Worm (Caenorhabditis elegans) whole organism, L2 larva: ENCODE data around the gene fbxa-210.

Experiments used
- F13H6.1 ChIP-seq: sonication (generic microtip); optimal IDR thresholded peaks from 2 replicates; lab custom pipeline; 2016; ENCODE audit warnings: missing genetic modification characterization, missing compliant biosample characterization
- R02D3.7 ChIP-seq: fragments of 150-350 bp; optimal IDR thresholded peaks from 2 replicates; lab custom pipeline; 2014; ENCODE audit warnings: missing biosample characterization, missing genetic modification characterization
- ZK546.5 ChIP-seq: sonication (generic microtip); optimal IDR thresholded peaks from 2 replicates; lab custom pipeline; 2017; ENCODE audit warnings: missing biosample characterization, missing genetic modification characterization
- aly-2 ChIP-seq: fragments of 150-350 bp; optimal IDR thresholded peaks from 2 replicates; lab custom pipeline; 2014; ENCODE audit warnings: missing biosample characterization, missing genetic modification characterization
- ama-1 ChIP-seq: fragments of 150-350 bp; optimal IDR thresholded peaks from 2 replicates; lab custom pipeline; 2018; ENCODE audit warnings: inconsistent platforms
- blmp-1 ChIP-seq: sonication (generic microtip); optimal IDR thresholded peaks from 2 replicates; lab custom pipeline; 2017; ENCODE audit warnings: missing genetic modification characterization, mild to moderate bottlenecking, missing compliant biosample characterization, antibody characterized with exemption, moderate library complexity; ENCODE audit not compliant: insufficient read depth
- ceh-16 ChIP-seq: fragments of 150-350 bp; optimal IDR thresholded peaks from 2 replicates; lab custom pipeline; 2014; ENCODE audit warnings: missing biosample characterization, missing genetic modification characterization
- ceh-82 ChIP-seq: fragments of 150-350 bp; optimal IDR thresholded peaks from 2 replicates; lab custom pipeline; 2014; ENCODE audit warnings: missing biosample characterization, missing genetic modification characterization
- dmd-4 ChIP-seq: sonication (generic microtip); optimal IDR thresholded peaks from 2 replicates; lab custom pipeline; 2017; ENCODE audit warnings: missing biosample characterization, missing genetic modification characterization
- egl-27 ChIP-seq: sonication (generic microtip); optimal IDR thresholded peaks from 3 replicates; lab custom pipeline; 2017; ENCODE audit warnings: missing biosample characterization, missing genetic modification reagents, missing genetic modification characterization
- elt-1 ChIP-seq: fragments of 150-350 bp; optimal IDR thresholded peaks from 2 replicates; lab custom pipeline; 2014; ENCODE audit warnings: missing biosample characterization, missing genetic modification characterization
- elt-3 ChIP-seq: sonication (generic microtip); optimal IDR thresholded peaks from 2 replicates; lab custom pipeline; 2017; ENCODE audit warnings: missing biosample characterization, missing genetic modification characterization
- fos-1 ChIP-seq: fragments of 150-350 bp; optimal IDR thresholded peaks from 2 replicates; lab custom pipeline; 2014; ENCODE audit warnings: missing biosample characterization, missing genetic modification characterization
- gmeb-1 ChIP-seq: fragments of 150-350 bp; optimal IDR thresholded peaks from 2 replicates; lab custom pipeline; 2014; ENCODE audit warnings: missing biosample characterization, missing genetic modification characterization
- lin-11 ChIP-seq: fragments of 150-350 bp; sonication (generic microtip); optimal IDR thresholded peaks from 2 replicates; lab custom pipeline; 2014; ENCODE audit warnings: missing biosample characterization, missing genetic modification characterization, inconsistent platforms, mixed read lengths
- mab-5 ChIP-seq: fragments of 150-350 bp; optimal IDR thresholded peaks from 2 replicates; lab custom pipeline; 2014; ENCODE audit warnings: missing biosample characterization, missing genetic modification characterization
- mbf-1 ChIP-seq: sonication (generic microtip); optimal IDR thresholded peaks from 2 replicates; lab custom pipeline; 2017; ENCODE audit warnings: missing biosample characterization, missing genetic modification characterization
- mdl-1 ChIP-seq, 2 experiments: fragments of 150-350 bp in 1 of 2; sonication (generic microtip) in 1 of 2; optimal IDR thresholded peaks; 2 replicates each; lab custom pipeline; 2017; ENCODE audit warnings: missing biosample characterization in 2 of 2, missing genetic modification characterization in 2 of 2
- nhr-11 ChIP-seq: fragments of 150-350 bp; optimal IDR thresholded peaks from 2 replicates; lab custom pipeline; 2014; ENCODE audit warnings: missing biosample characterization, missing genetic modification characterization
- nhr-12 ChIP-seq: fragments of 150-350 bp; optimal IDR thresholded peaks from 2 replicates; lab custom pipeline; 2014; ENCODE audit warnings: missing biosample characterization, missing genetic modification characterization
- nhr-129 ChIP-seq: fragments of 150-350 bp; optimal IDR thresholded peaks from 2 replicates; lab custom pipeline; 2014; ENCODE audit warnings: missing biosample characterization, missing genetic modification characterization
- nhr-21 ChIP-seq: fragments of 150-350 bp; optimal IDR thresholded peaks from 2 replicates; lab custom pipeline; 2014; ENCODE audit warnings: missing biosample characterization, missing genetic modification characterization
- nhr-23 ChIP-seq: fragments of 150-350 bp; optimal IDR thresholded peaks from 2 replicates; lab custom pipeline; 2014; ENCODE audit warnings: missing biosample characterization, missing genetic modification reagents, missing genetic modification characterization
- nhr-237 ChIP-seq: fragments of 150-350 bp; optimal IDR thresholded peaks from 2 replicates; lab custom pipeline; 2014; ENCODE audit warnings: missing biosample characterization, missing genetic modification characterization
- nhr-25 ChIP-seq: fragments of 150-350 bp; sonication (generic microtip); optimal IDR thresholded peaks from 3 replicates; lab custom pipeline; 2014; ENCODE audit warnings: missing biosample characterization, missing genetic modification characterization
- nhr-6 ChIP-seq: fragments of 150-350 bp; optimal IDR thresholded peaks from 2 replicates; lab custom pipeline; 2014; ENCODE audit warnings: missing biosample characterization, missing genetic modification characterization
- nhr-77 ChIP-seq: fragments of 150-350 bp; optimal IDR thresholded peaks from 2 replicates; lab custom pipeline; 2014; ENCODE audit warnings: missing biosample characterization, missing genetic modification characterization
- peb-1 ChIP-seq: fragments of 150-350 bp; optimal IDR thresholded peaks from 2 replicates; lab custom pipeline; 2014; ENCODE audit warnings: missing biosample characterization, missing genetic modification characterization
- sem-4 ChIP-seq: fragments of 150-350 bp; optimal IDR thresholded peaks from 2 replicates; lab custom pipeline; 2014; ENCODE audit warnings: missing biosample characterization, missing genetic modification reagents, missing genetic modification characterization
- skn-1 ChIP-seq: sonication (generic microtip); optimal IDR thresholded peaks from 2 replicates; lab custom pipeline; 2017; ENCODE audit warnings: missing biosample characterization, missing genetic modification characterization
- sma-3 ChIP-seq: sonication (generic microtip); optimal IDR thresholded peaks from 2 replicates; lab custom pipeline; 2016; ENCODE audit warnings: missing genetic modification reagents, missing genetic modification characterization, missing compliant biosample characterization
- sma-9 ChIP-seq, 2 experiments: fragments of 150-350 bp in 1 of 2; sonication (generic microtip) in 1 of 2; optimal IDR thresholded peaks; 2 replicates each; lab custom pipeline; 2014 to 2016; ENCODE audit warnings: missing genetic modification characterization in 2 of 2, mild to moderate bottlenecking in 1 of 2, missing biosample characterization in 1 of 2, missing compliant biosample characterization in 1 of 2, missing genetic modification reagents in 1 of 2, moderate library complexity in 1 of 2
- snpc-4 ChIP-seq: fragments of 150-350 bp; optimal IDR thresholded peaks from 2 replicates; lab custom pipeline; 2014; ENCODE audit warnings: missing biosample characterization, missing genetic modification characterization
- unc-39 ChIP-seq: fragments of 150-350 bp; optimal IDR thresholded peaks from 2 replicates; lab custom pipeline; 2014; ENCODE audit warnings: missing biosample characterization, missing genetic modification characterization
- unc-55 ChIP-seq: fragments of 150-350 bp; sonication (generic microtip); optimal IDR thresholded peaks from 3 replicates; lab custom pipeline; 2014; ENCODE audit warnings: missing biosample characterization, missing genetic modification reagents, missing genetic modification characterization
- unc-62 ChIP-seq: fragments of 150-350 bp; optimal IDR thresholded peaks from 2 replicates; lab custom pipeline; 2014; ENCODE audit warnings: missing biosample characterization, missing genetic modification reagents, missing genetic modification characterization
- zag-1 ChIP-seq: fragments of 150-350 bp; optimal IDR thresholded peaks from 2 replicates; lab custom pipeline; 2014; ENCODE audit warnings: missing biosample characterization, missing genetic modification characterization
- ztf-1 ChIP-seq: fragments of 200-800 bp; sonication (Bioruptor generic); conservative IDR thresholded peaks from 2 replicates; pipeline ENCODE4 v1.3.6; 2022; ENCODE audit warnings: missing genetic modification characterization, missing compliant biosample characterization
- ztf-11 ChIP-seq: sonication (generic microtip); optimal IDR thresholded peaks from 2 replicates; lab custom pipeline; 2017; ENCODE audit warnings: missing biosample characterization, missing genetic modification characterization
- ztf-4 ChIP-seq: fragments of 150-350 bp; optimal IDR thresholded peaks from 2 replicates; lab custom pipeline; 2014; ENCODE audit warnings: missing biosample characterization, missing genetic modification characterization

fbxa-210 gene

ce11 chrV:18107969-18108368, 17.2 kb upstream of the fbxa-210 start, which contains the start of gene Y37H2A.1:
Gene Y37H2A.1, plus strand, starts transcription at chrV:18108269.
- TF ChIP-seq peb-1 (tag; lab: Kevin White, UChicago) (no peak), dmd-4 (tag; lab: Kevin White, UChicago) (no peak), sem-4 (no peak), ZK546.5 (tag; lab: Kevin White, UChicago) (no peak), nhr-23 (tag; lab: Kevin White, UChicago) (no peak), ceh-16 (no peak), sma-9 (GFP tag; optimal IDR thresholded peaks at IDR 0.05; lab: Kevin White, UChicago) (no peak), sma-9 (tag; optimal IDR thresholded peaks at IDR 0.05; lab: Kevin White, UChicago) (no peak), sma-3 (no peak), egl-27 (tag; lab: Kevin White, UChicago) (no peak), unc-55 (no peak), unc-39 (tag; lab: Kevin White, UChicago) (no peak), nhr-237 (tag; lab: Kevin White, UChicago) (no peak), nhr-11 (tag; lab: Kevin White, UChicago) (no peak), elt-3 (tag; lab: Kevin White, UChicago) (no peak), gmeb-1 (tag; lab: Kevin White, UChicago) (no peak), F13H6.1 (tag; lab: Kevin White, UChicago) (no peak)

DNA sequence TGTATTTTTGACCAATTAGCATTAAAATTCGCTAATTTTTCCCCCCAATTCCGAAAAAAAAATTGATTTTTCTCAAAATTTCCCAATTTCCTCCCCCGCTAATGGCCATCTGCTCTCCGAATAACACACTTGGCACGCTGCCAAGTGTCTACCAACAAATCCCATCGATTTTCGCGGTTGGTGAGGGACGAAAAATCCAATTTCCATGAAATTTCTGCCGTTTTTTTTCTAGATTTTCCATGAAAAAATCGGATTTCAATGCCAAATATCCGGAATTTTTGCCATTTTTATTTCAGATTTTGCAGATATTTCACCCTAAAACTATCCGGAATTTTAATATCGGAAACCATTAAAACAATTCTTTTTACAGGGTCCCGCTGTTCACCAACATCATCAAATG, 15.7 kb upstream of the fbxa-210 start:
- TF ChIP-seq zag-1 (tag; lab: Kevin White, UChicago) (no peak), nhr-237 (tag; lab: Kevin White, UChicago) (no peak), egl-27 (tag; lab: Kevin White, UChicago) (no peak), ceh-82 (no peak), sma-9 (GFP tag; optimal IDR thresholded peaks at IDR 0.05; lab: Kevin White, UChicago) (no peak), sma-9 (tag; optimal IDR thresholded peaks at IDR 0.05; lab: Kevin White, UChicago) (no peak), mdl-1 (tag; optimal IDR thresholded peaks at IDR 0.05; lab: Kevin White, UChicago) (no peak), skn-1 (tag; lab: Kevin White, UChicago) (no peak), snpc-4 (tag; lab: Kevin White, UChicago) (no peak), ama-1 (no peak), mab-5 (no peak), ztf-4 (tag; lab: Kevin White, UChicago) (no peak), ceh-16 (no peak), R02D3.7 (tag; lab: Kevin White, UChicago) (no peak), nhr-11 (tag; lab: Kevin White, UChicago) (no peak), ztf-11 (no peak), nhr-25 (tag; lab: Kevin White, UChicago) (no peak)

ce11 chrV:18115054-18115453, 10.1 kb upstream of the fbxa-210 start:
- peak; percentile 45 for TF ChIP-seq unc-55

DNA sequence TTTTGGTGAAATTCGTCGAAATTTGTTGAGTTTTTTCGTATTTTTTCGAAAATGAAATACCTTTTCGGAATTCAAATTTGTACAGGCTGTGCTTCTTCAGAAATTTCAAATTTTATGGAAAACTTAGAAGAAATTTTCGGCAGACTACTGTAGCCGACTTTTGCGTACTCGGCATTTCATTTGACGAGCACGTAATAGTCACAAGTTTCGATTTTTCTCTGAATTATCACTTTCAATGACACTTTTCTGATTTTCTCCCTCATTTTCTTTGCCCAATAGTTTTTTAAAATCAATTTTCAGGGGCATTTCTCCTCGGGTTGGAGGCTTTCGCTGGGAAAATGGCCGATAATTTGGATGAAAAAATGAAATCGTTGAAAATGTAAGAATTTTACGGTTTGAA, 1.5 kb upstream of the fbxa-210 start, which contains the start of gene fbxa-107:
Gene fbxa-107, plus strand, starts transcription at position 301 of the 400 bp plus-strand sequence.
- TF ChIP-seq nhr-77 (tag; lab: Kevin White, UChicago) (no peak), nhr-12 (tag; lab: Kevin White, UChicago) (no peak), lin-11 (no peak), elt-3 (tag; lab: Kevin White, UChicago) (no peak), unc-62 (GFP tag; lab: Kevin White, UChicago) (no peak), fos-1 (tag; lab: Kevin White, UChicago) (no peak), nhr-21 (no peak)

DNA sequence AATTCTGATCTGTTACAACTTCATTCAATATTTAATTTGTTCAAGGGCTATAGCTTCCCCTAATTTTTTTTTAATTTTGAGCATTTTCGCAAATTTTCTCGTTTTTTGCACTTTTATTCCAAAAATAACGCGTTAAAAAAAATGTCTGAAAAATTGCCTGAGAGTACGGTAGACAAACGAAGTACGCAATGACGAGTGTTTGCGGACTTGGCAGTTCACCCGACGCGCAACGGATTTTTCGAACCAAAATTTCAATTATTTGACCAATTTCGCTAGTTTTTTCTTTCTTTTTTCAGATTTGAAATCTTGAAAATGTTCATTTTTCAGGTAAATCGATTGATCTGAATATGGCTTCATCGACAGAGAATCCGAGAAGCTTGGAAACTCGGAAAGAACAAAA, 2.0 kb downstream of the fbxa-210 start, which contains the start of gene fbxa-211:
Gene fbxa-211, plus strand, starts transcription at position 328 of the 400 bp plus-strand sequence.
- no peak for TF ChIP-seq elt-3 (tag; lab: Kevin White, UChicago)

DNA sequence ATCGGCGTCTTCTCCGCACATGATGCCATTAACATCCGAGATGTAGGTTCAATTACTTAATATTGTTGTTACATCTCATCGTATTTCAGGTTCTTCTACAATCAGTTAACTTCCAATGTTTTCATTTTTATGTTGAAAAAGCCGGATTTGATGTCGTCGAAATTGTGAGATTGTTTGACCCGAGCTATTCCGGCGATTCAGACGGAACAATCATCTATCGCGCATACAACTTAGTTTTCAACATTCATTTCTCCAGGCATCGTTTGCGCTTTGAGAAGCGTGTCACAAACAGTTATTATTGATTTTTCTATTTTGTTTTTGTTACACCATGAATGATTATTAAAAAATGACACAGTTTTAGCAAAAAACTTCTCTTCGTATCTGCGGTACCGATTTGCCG, 3.4 kb downstream of the fbxa-210 start:
- no peak for TF ChIP-seq ztf-1
- no peak for TF ChIP-seq elt-1 (tag; lab: Kevin White, UChicago)
- TF ChIP-seq nhr-11 (tag; lab: Kevin White, UChicago) = no peak
- no peak for TF ChIP-seq snpc-4 (tag; lab: Kevin White, UChicago)
- TF ChIP-seq aly-2 = no peak
- no peak for TF ChIP-seq nhr-237 (tag; lab: Kevin White, UChicago)
- TF ChIP-seq fos-1 (tag; lab: Kevin White, UChicago) = no peak
- no peak for TF ChIP-seq mdl-1 (tag; optimal IDR thresholded peaks at IDR 0.05; lab: Kevin White, UChicago)
- no peak for TF ChIP-seq gmeb-1 (tag; lab: Kevin White, UChicago)
- TF ChIP-seq mbf-1 (tag; lab: Kevin White, UChicago) = no peak
- no peak for TF ChIP-seq blmp-1 (tag; lab: Kevin White, UChicago)
- TF ChIP-seq nhr-6 (tag; lab: Kevin White, UChicago) = no peak
- no peak for TF ChIP-seq nhr-129 (tag; lab: Kevin White, UChicago)
- no peak for TF ChIP-seq sma-9 (GFP tag; optimal IDR thresholded peaks at IDR 0.05; lab: Kevin White, UChicago)
- TF ChIP-seq sma-9 (tag; optimal IDR thresholded peaks at IDR 0.05; lab: Kevin White, UChicago) = no peak
